Worm (Caenorhabditis elegans) whole organism, young adult: ENCODE results near the gene T04C12.8.

Experiments used
- B0035.1 ChIP-seq: sonication (generic microtip); optimal IDR thresholded peaks from 2 replicates; lab custom pipeline; 2016; ENCODE audit warnings: missing genetic modification characterization, mild to moderate bottlenecking, missing compliant biosample characterization, missing genotype, missing genetic modification reagents
- C06A6.2 ChIP-seq: fragments of 200-800 bp; sonication (Bioruptor generic); conservative IDR thresholded peaks from 2 replicates; pipeline ENCODE4 v1.3.6; 2022; ENCODE audit warnings: missing genetic modification characterization, missing compliant biosample characterization
- D2030.7 ChIP-seq: fragments of 200-800 bp; sonication (Bioruptor generic); IDR thresholded peaks from 2 replicates; pipeline ENCODE4 v1.3.6; 2022; ENCODE audit warnings: missing genetic modification reagents, missing genetic modification characterization, missing compliant biosample characterization
- F10E7.11 ChIP-seq: sonication (generic microtip); optimal IDR thresholded peaks from 2 replicates; lab custom pipeline; 2017; ENCODE audit warnings: mild to moderate bottlenecking, missing genetic modification characterization, moderate library complexity, missing compliant biosample characterization
- F22D6.2 ChIP-seq: sonication (generic microtip); optimal IDR thresholded peaks from 2 replicates; lab custom pipeline; 2016; ENCODE audit warnings: mild to moderate bottlenecking, missing genetic modification characterization, missing compliant biosample characterization
- F33H1.4 ChIP-seq: fragments of 200-800 bp; sonication (Bioruptor generic); IDR thresholded peaks from 2 replicates; pipeline ENCODE4 v1.3.6; 2022; ENCODE audit warnings: missing genetic modification reagents, missing genetic modification characterization, missing compliant biosample characterization
- F52B5.7 ChIP-seq: sonication (generic microtip); optimal IDR thresholded peaks from 2 replicates; lab custom pipeline; 2016; ENCODE audit warnings: mild to moderate bottlenecking, missing genetic modification characterization, missing compliant biosample characterization
- K11D2.4 ChIP-seq: fragments of 200-800 bp; sonication (Bioruptor generic); IDR thresholded peaks from 2 replicates; pipeline ENCODE4 v1.3.6; 2022; ENCODE audit warnings: missing genetic modification reagents, missing genetic modification characterization, missing compliant biosample characterization
- K12H6.12 ChIP-seq: fragments of 200-800 bp; sonication (Bioruptor generic); optimal IDR thresholded peaks from 2 replicates; lab custom pipeline; 2018; ENCODE audit warnings: mild to moderate bottlenecking, missing genetic modification characterization, missing compliant biosample characterization
- Y67H2A.10 ChIP-seq: fragments of 200-800 bp; sonication (Bioruptor generic); conservative IDR thresholded peaks from 2 replicates; pipeline ENCODE4 v1.3.6; 2022; ENCODE audit warnings: missing genetic modification reagents, missing genetic modification characterization, missing compliant biosample characterization
- Y95B8A.8 ChIP-seq: fragments of 200-800 bp; sonication (Bioruptor generic); IDR thresholded peaks from 2 replicates; pipeline ENCODE4 v1.3.6; 2022; ENCODE audit warnings: missing genetic modification reagents, missing genetic modification characterization, missing compliant biosample characterization
- aptf-3 ChIP-seq: fragments of 200-800 bp; sonication (Bioruptor generic); IDR thresholded peaks from 2 replicates; pipeline ENCODE4 v1.3.6; 2022; ENCODE audit warnings: missing genetic modification characterization, missing compliant biosample characterization
- athp-1 ChIP-seq: sonication (generic microtip); optimal IDR thresholded peaks from 2 replicates; lab custom pipeline; 2017; ENCODE audit warnings: mild to moderate bottlenecking, missing genetic modification characterization, missing compliant biosample characterization
- cebp-1 ChIP-seq, 2 experiments: fragments of 200-800 bp in 1 of 2; sonication (Bioruptor generic) in 1 of 2; sonication (generic microtip) in 1 of 2; IDR thresholded peaks in 1 of 2; optimal IDR thresholded peaks in 1 of 2; 2 replicates each; pipeline versions ENCODE4 v1.3.6 to Lab custom; 2017 to 2022; ENCODE audit warnings: missing compliant biosample characterization in 2 of 2, missing genetic modification characterization in 2 of 2, mild to moderate bottlenecking in 1 of 2, missing genetic modification reagents in 1 of 2, moderate library complexity in 1 of 2
- ceh-58 ChIP-seq: fragments of 200-800 bp; sonication (Bioruptor generic); IDR thresholded peaks from 2 replicates; pipeline ENCODE4 v1.3.6; 2022; ENCODE audit warnings: missing genetic modification characterization, missing compliant biosample characterization
- ceh-79 ChIP-seq: sonication (generic microtip); optimal IDR thresholded peaks from 2 replicates; lab custom pipeline; 2017; ENCODE audit warnings: mild to moderate bottlenecking, missing genetic modification characterization, missing compliant biosample characterization
- ceh-91 ChIP-seq: fragments of 200-800 bp; sonication (Bioruptor generic); IDR thresholded peaks from 2 replicates; pipeline ENCODE4 v1.3.6; 2022; ENCODE audit warnings: missing genetic modification reagents, missing genetic modification characterization, missing compliant biosample characterization
- dox-1 ChIP-seq: fragments of 200-800 bp; sonication (Bioruptor generic); IDR thresholded peaks from 2 replicates; pipeline ENCODE4 v1.3.6; 2022; ENCODE audit warnings: missing genetic modification reagents, missing genetic modification characterization, missing compliant biosample characterization
- egrh-3 ChIP-seq: fragments of 200-800 bp; sonication (Bioruptor generic); IDR thresholded peaks from 2 replicates; pipeline ENCODE4 v1.3.6; 2022; ENCODE audit warnings: missing genetic modification reagents, missing genetic modification characterization, missing compliant biosample characterization
- gei-17 ChIP-seq: fragments of 200-800 bp; sonication (Bioruptor generic); optimal IDR thresholded peaks from 2 replicates; lab custom pipeline; 2018; ENCODE audit warnings: mild to moderate bottlenecking, missing genetic modification characterization, missing compliant biosample characterization
- hlh-26 ChIP-seq: fragments of 200-800 bp; sonication (Bioruptor generic); conservative IDR thresholded peaks from 2 replicates; pipeline ENCODE4 v1.3.6; 2022; ENCODE audit warnings: missing genetic modification reagents, missing genetic modification characterization, missing compliant biosample characterization
- hrde-1 ChIP-seq: sonication (generic microtip); optimal IDR thresholded peaks from 2 replicates; lab custom pipeline; 2016; ENCODE audit warnings: missing genetic modification characterization, mild to moderate bottlenecking, missing compliant biosample characterization, moderate library complexity, missing genotype, missing genetic modification reagents, borderline replicate concordance
- let-526 ChIP-seq: fragments of 200-800 bp; sonication (Bioruptor generic); IDR thresholded peaks from 2 replicates; pipeline ENCODE4 v1.3.6; 2022; ENCODE audit warnings: missing genetic modification reagents, missing genetic modification characterization, missing compliant biosample characterization
- let-607 ChIP-seq, 2 experiments: fragments of 200-800 bp in 1 of 2; sonication (Bioruptor generic) in 1 of 2; sonication (generic microtip) in 1 of 2; optimal IDR thresholded peaks; 2 replicates each; lab custom pipeline; 2016 to 2018; ENCODE audit warnings: mild to moderate bottlenecking in 2 of 2, missing compliant biosample characterization in 2 of 2, missing genetic modification characterization in 2 of 2, moderate library complexity in 2 of 2, missing genotype in 1 of 2
- madf-8 ChIP-seq: fragments of 200-800 bp; sonication (Bioruptor generic); conservative IDR thresholded peaks from 2 replicates; pipeline ENCODE4 v1.3.6; 2022; ENCODE audit warnings: missing genetic modification reagents, missing genetic modification characterization, missing compliant biosample characterization
- mxl-1 ChIP-seq: sonication (generic microtip); optimal IDR thresholded peaks from 2 replicates; lab custom pipeline; 2016; ENCODE audit warnings: missing genetic modification characterization, missing compliant biosample characterization
- nfyb-1 ChIP-seq: fragments of 200-800 bp; sonication (Bioruptor generic); IDR thresholded peaks from 2 replicates; pipeline ENCODE4 v1.3.6; 2022; ENCODE audit warnings: missing genetic modification reagents, missing genetic modification characterization, missing compliant biosample characterization
- nhr-120 ChIP-seq: fragments of 200-800 bp; sonication (Bioruptor generic); IDR thresholded peaks from 2 replicates; pipeline ENCODE4 v1.3.6; 2022; ENCODE audit warnings: missing genetic modification characterization, missing compliant biosample characterization
- nhr-179 ChIP-seq: sonication (generic microtip); optimal IDR thresholded peaks from 2 replicates; lab custom pipeline; 2016; ENCODE audit warnings: mild to moderate bottlenecking, missing genetic modification characterization, missing compliant biosample characterization
- nhr-90 ChIP-seq: sonication (generic microtip); optimal IDR thresholded peaks from 2 replicates; lab custom pipeline; 2016; ENCODE audit warnings: missing genotype, mild to moderate bottlenecking, missing genetic modification characterization, missing compliant biosample characterization
- rec-8 ChIP-seq, 2 experiments: sonication (generic microtip); optimal IDR thresholded peaks; 2 replicates each; lab custom pipeline; 2016; ENCODE audit warnings: mild to moderate bottlenecking in 2 of 2, missing genetic modification characterization in 2 of 2, missing genetic modification reagents in 2 of 2, missing genotype in 2 of 2, missing biosample characterization in 1 of 2, missing compliant biosample characterization in 1 of 2, moderate library complexity in 1 of 2
- rpc-1 ChIP-seq, 2 experiments: fragments of 150-350 bp in 1 of 2; sonication (generic microtip) in 1 of 2; optimal IDR thresholded peaks; 2 replicates each; lab custom pipeline; 2014 to 2018; ENCODE audit warnings: missing biosample characterization in 1 of 2, missing genetic modification characterization in 1 of 2, missing genetic modification reagents in 1 of 2, missing genotype in 1 of 2
- snpc-1.1 ChIP-seq: sonication (generic microtip); optimal IDR thresholded peaks from 2 replicates; lab custom pipeline; 2017; ENCODE audit warnings: missing genetic modification characterization, mild to moderate bottlenecking, missing compliant biosample characterization, antibody characterized with exemption, moderate library complexity, missing genotype, missing genetic modification reagents; ENCODE audit not compliant: insufficient read depth
- snpc-1.3 ChIP-seq: sonication (generic microtip); optimal IDR thresholded peaks from 2 replicates; lab custom pipeline; 2017; ENCODE audit warnings: missing genetic modification characterization, mild to moderate bottlenecking, missing compliant biosample characterization, antibody characterized with exemption, moderate library complexity, missing genotype, missing genetic modification reagents; ENCODE audit not compliant: insufficient read depth
- tbp1 ChIP-seq: fragments of 200-800 bp; sonication (Bioruptor generic); optimal IDR thresholded peaks from 2 replicates; lab custom pipeline; 2018; ENCODE audit warnings: mild to moderate bottlenecking, missing genetic modification characterization, missing compliant biosample characterization
- tbx-9 ChIP-seq: sonication (generic microtip); optimal IDR thresholded peaks from 2 replicates; lab custom pipeline; 2016; ENCODE audit warnings: borderline replicate concordance, missing genetic modification characterization, inconsistent platforms, missing compliant biosample characterization
- xnd-1 ChIP-seq: sonication (generic microtip); optimal IDR thresholded peaks from 2 replicates; lab custom pipeline; 2016; ENCODE audit warnings: missing genotype, missing genetic modification reagents, missing genetic modification characterization, missing compliant biosample characterization
- zfh-2 ChIP-seq: fragments of 200-800 bp; sonication (Bioruptor generic); conservative IDR thresholded peaks from 2 replicates; pipeline ENCODE4 v1.3.6; 2022; ENCODE audit warnings: missing genetic modification reagents, missing genetic modification characterization, missing compliant biosample characterization
- ztf-18 ChIP-seq: sonication (generic microtip); optimal IDR thresholded peaks from 2 replicates; lab custom pipeline; 2016; ENCODE audit warnings: missing genotype, mild to moderate bottlenecking, missing genetic modification characterization, missing compliant biosample characterization
- ztf-25 ChIP-seq: fragments of 200-800 bp; sonication (Bioruptor generic); IDR thresholded peaks from 2 replicates; pipeline ENCODE4 v1.3.6; 2022; ENCODE audit warnings: missing genetic modification reagents, missing genetic modification characterization, missing compliant biosample characterization
- ztf-28 ChIP-seq: fragments of 200-800 bp; sonication (Bioruptor generic); IDR thresholded peaks from 2 replicates; pipeline ENCODE4 v1.3.6; 2022; ENCODE audit warnings: missing genetic modification reagents, missing genetic modification characterization, missing compliant biosample characterization
- ztf-3 ChIP-seq: fragments of 200-800 bp; sonication (Bioruptor generic); optimal IDR thresholded peaks from 2 replicates; lab custom pipeline; 2018; ENCODE audit warnings: mild to moderate bottlenecking, missing genetic modification characterization, missing compliant biosample characterization

The T04C12.8 gene

ce11 chrV:11082475-11082874, 13.3 kb upstream of the T04C12.8 start (continued):
- TF ChIP-seq K12H6.12 (tag; lab: Kevin White, UChicago) (peak; percentile 15), B0035.1 (no peak), madf-8 (GFP tag; lab: Robert Waterston, UW) (no peak), let-526 (no peak), snpc-1.1 (tag; lab: Kevin White, UChicago) (no peak), ceh-91 (GFP tag; lab: Robert Waterston, UW) (no peak), athp-1 (tag; lab: Kevin White, UChicago) (no peak), egrh-3 (GFP tag; lab: Robert Waterston, UW) (no peak), nfyb-1 (peak; percentile 40; the same call in 1 of the 2 replicates), cebp-1 (GFP tag; IDR thresholded peaks at IDR 0.05; lab: Robert Waterston, UW) (no peak), cebp-1 (tag; optimal IDR thresholded peaks at IDR 0.05; lab: Kevin White, UChicago) (no peak), tbp1 (GFP tag; lab: Kevin White, UChicago) (no peak), hlh-26 (GFP tag; lab: Robert Waterston, UW) (no peak), dox-1 (GFP tag; lab: Robert Waterston, UW) (no peak), ztf-25 (GFP tag; lab: Robert Waterston, UW) (no peak), F33H1.4 (GFP tag; lab: Robert Waterston, UW) (no peak), F10E7.11 (tag; lab: Kevin White, UChicago) (no peak), nhr-179 (no peak), D2030.7 (GFP tag; lab: Robert Waterston, UW) (no peak), tbx-9 (tag; lab: Kevin White, UChicago) (no peak), ztf-28 (GFP tag; lab: Robert Waterston, UW) (no peak), K11D2.4 (GFP tag; lab: Robert Waterston, UW) (0 out of 2 replicates have a peak, but pooled peaks have one; percentile 15), rpc-1 (optimal IDR thresholded peaks at IDR 0.05; lab: Kevin White, UChicago) (no peak), rpc-1 (tag; optimal IDR thresholded peaks at IDR 0.05; lab: Kevin White, UChicago) (no peak), nhr-120 (GFP tag; lab: Robert Waterston, UW) (no peak), mxl-1 (tag; lab: Kevin White, UChicago) (no peak), C06A6.2 (0 out of 2 replicates have a peak, but pooled peaks have one; percentile 44), ceh-79 (no peak), F22D6.2 (no peak), nhr-90 (tag; lab: Kevin White, UChicago) (no peak), ztf-18 (tag; lab: Kevin White, UChicago) (no peak), Y67H2A.10 (no peak), Y95B8A.8 (GFP tag; lab: Robert Waterston, UW) (0 out of 2 replicates have a peak, but pooled peaks have one; percentile 9), let-607 (tag; optimal IDR thresholded peaks at IDR 0.05; lab: Kevin White, UChicago) (no peak), aptf-3 (GFP tag; lab: Robert Waterston, UW) (no peak), xnd-1 (tag; lab: Kevin White, UChicago) (no peak), ceh-58 (GFP tag; lab: Robert Waterston, UW) (no peak), gei-17 (GFP tag; lab: Kevin White, UChicago) (no peak), snpc-1.3 (no peak), hrde-1 (tag; lab: Kevin White, UChicago) (no peak), rec-8 (tag; optimal IDR thresholded peaks at IDR 0.05; lab: Kevin White, UChicago) (no peak), F52B5.7 (tag; lab: Kevin White, UChicago) (peak; percentile 46), ztf-3 (no peak), zfh-2 (no peak)
